Fruit fly (Drosophila melanogaster) whole organism, embryonic: Measurements from ENCODE around the gene CG6583.

Source experiments
- BEAF-32 ChIP-seq: fragments of 200-800 bp; sonication (Bioruptor generic); optimal IDR thresholded peaks from 3 replicates; lab custom pipeline; 2017; ENCODE audit warnings: missing biosample characterization, missing genetic modification characterization, mild to moderate bottlenecking, moderate library complexity, missing genetic modification reagents
- CG11504 ChIP-seq: fragments of 200-800 bp; sonication (Bioruptor generic); optimal IDR thresholded peaks from 3 replicates; lab custom pipeline; 2019; ENCODE audit warnings: missing biosample characterization, mild to moderate bottlenecking, missing genetic modification characterization, moderate library complexity
- CG13296 ChIP-seq: fragments of 200-800 bp; sonication (Bioruptor generic); optimal IDR thresholded peaks from 3 replicates; lab custom pipeline; 2018; ENCODE audit warnings: missing biosample characterization, mild to moderate bottlenecking, missing genetic modification characterization
- CG15269 ChIP-seq: fragments of 200-800 bp; sonication (Bioruptor generic); optimal IDR thresholded peaks from 2 replicates; lab custom pipeline; 2018; ENCODE audit warnings: missing biosample characterization, mild to moderate bottlenecking, missing genetic modification characterization, moderate library complexity
- CG18619 ChIP-seq: fragments of 200-800 bp; sonication (Bioruptor generic); optimal IDR thresholded peaks from 3 replicates; lab custom pipeline; 2017; ENCODE audit warnings: missing biosample characterization, mild to moderate bottlenecking, missing genetic modification characterization
- CG31224 ChIP-seq: fragments of 200-800 bp; sonication (Bioruptor generic); IDR thresholded peaks from 2 replicates; pipeline ENCODE4 v1.3.6; 2022; ENCODE audit warnings: missing biosample characterization, missing genetic modification characterization
- CG34224 ChIP-seq: fragments of 200-800 bp; sonication (Bioruptor generic); IDR thresholded peaks from 3 replicates; pipeline ENCODE4 v1.3.6; 2022; ENCODE audit warnings: missing biosample characterization, missing genetic modification characterization; ENCODE audit not compliant: partially characterized antibody
- CG3995 ChIP-seq: fragments of 200-800 bp; sonication (Bioruptor generic); optimal IDR thresholded peaks from 3 replicates; lab custom pipeline; 2016; ENCODE audit warnings: missing biosample characterization, missing genetic modification characterization
- CG42726 ChIP-seq: fragments of 200-800 bp; sonication (Bioruptor generic); IDR thresholded peaks from 2 replicates; pipeline ENCODE4 v1.3.6; 2022; ENCODE audit warnings: missing biosample characterization, missing genetic modification characterization; ENCODE audit not compliant: partially characterized antibody
- CG5180 ChIP-seq: fragments of 200-800 bp; sonication (Bioruptor generic); optimal IDR thresholded peaks from 3 replicates; lab custom pipeline; 2017; ENCODE audit warnings: missing biosample characterization, missing genetic modification characterization, mild to moderate bottlenecking, moderate library complexity, missing genetic modification reagents
- CG8281 ChIP-seq: fragments of 200-800 bp; sonication (Bioruptor generic); optimal IDR thresholded peaks from 2 replicates; lab custom pipeline; 2018; ENCODE audit warnings: missing biosample characterization, mild to moderate bottlenecking, missing genetic modification characterization, moderate library complexity
- CG9437 ChIP-seq: fragments of 200-800 bp; sonication (Bioruptor generic); optimal IDR thresholded peaks from 2 replicates; lab custom pipeline; 2018; ENCODE audit warnings: missing biosample characterization, mild to moderate bottlenecking, missing genetic modification characterization
- CTCF ChIP-seq: fragments of 200-800 bp; sonication (Bioruptor generic); optimal IDR thresholded peaks from 2 replicates; lab custom pipeline; 2017; ENCODE audit warnings: missing biosample characterization, mild to moderate bottlenecking, missing genetic modification characterization, moderate library complexity
- Dbx ChIP-seq: fragments of 200-800 bp; sonication (Bioruptor generic); IDR thresholded peaks from 3 replicates; pipeline ENCODE4 v1.3.6; 2022; ENCODE audit warnings: missing biosample characterization, missing genetic modification characterization
- H15 ChIP-seq: fragments of 200-800 bp; sonication (Bioruptor generic); IDR thresholded peaks from 3 replicates; pipeline ENCODE4 v1.3.6; 2022; ENCODE audit warnings: missing biosample characterization, missing genetic modification characterization
- HHEX ChIP-seq: fragments of 200-800 bp; sonication (Bioruptor generic); optimal IDR thresholded peaks from 3 replicates; lab custom pipeline; 2017; ENCODE audit warnings: missing biosample characterization, mild to moderate bottlenecking, missing genetic modification characterization, missing genetic modification reagents
- HmgD ChIP-seq: fragments of 200-800 bp; sonication (Bioruptor generic); optimal IDR thresholded peaks from 3 replicates; lab custom pipeline; 2016; ENCODE audit warnings: missing biosample characterization, missing genetic modification characterization
- MESR4 ChIP-seq: fragments of 200-800 bp; sonication (Bioruptor generic); optimal IDR thresholded peaks from 2 replicates; lab custom pipeline; 2018; ENCODE audit warnings: missing biosample characterization, mild to moderate bottlenecking, missing genetic modification characterization, moderate library complexity
- Med ChIP-seq: fragments of 200-800 bp; sonication (Bioruptor generic); peaks from one replicate; lab custom pipeline; 2016; ENCODE audit warnings: missing biosample characterization, missing genetic modification characterization, mild to moderate bottlenecking, inconsistent platforms, moderate library complexity
- Opbp ChIP-seq: fragments of 200-800 bp; sonication (Bioruptor generic); IDR thresholded peaks from 3 replicates; pipeline ENCODE4 v1.3.6; 2022; ENCODE audit warnings: missing biosample characterization, missing genetic modification characterization; ENCODE audit not compliant: partially characterized antibody
- Trl ChIP-seq, 3 experiments: fragments of >200 bp in 2 of 3; fragments of 200-800 bp in 1 of 3; sonication (Bioruptor generic) in 1 of 3; optimal IDR thresholded peaks; 2 replicates in 1 of 3; 3 replicates in 2 of 3; lab custom pipeline; 2016 to 2017; ENCODE audit warnings: missing biosample characterization in 1 of 3, missing genetic modification characterization in 1 of 3
- abd-A ChIP-seq: fragments of 200-800 bp; sonication (Bioruptor generic); optimal IDR thresholded peaks from 3 replicates; lab custom pipeline; 2019; ENCODE audit warnings: missing biosample characterization, mild to moderate bottlenecking, missing genetic modification characterization, moderate library complexity
- cato ChIP-seq: fragments of 200-800 bp; sonication (Bioruptor generic); optimal IDR thresholded peaks from 2 replicates; lab custom pipeline; 2016; ENCODE audit warnings: missing biosample characterization, missing genetic modification characterization, borderline replicate concordance
- cwo ChIP-seq: fragments of 200-800 bp; sonication (Bioruptor generic); optimal IDR thresholded peaks from 3 replicates; lab custom pipeline; 2017; ENCODE audit warnings: missing biosample characterization, missing genetic modification characterization, mild to moderate bottlenecking, moderate library complexity, missing genetic modification reagents
- disco-r ChIP-seq: fragments of 200-800 bp; sonication (Bioruptor generic); optimal IDR thresholded peaks from 2 replicates; lab custom pipeline; 2016; ENCODE audit warnings: missing biosample characterization, missing genetic modification characterization
- dysf ChIP-seq: fragments of 200-800 bp; sonication (Bioruptor generic); IDR thresholded peaks from 3 replicates; pipeline ENCODE4 v1.3.6; 2022; ENCODE audit warnings: missing biosample characterization, missing genetic modification characterization
- ewg ChIP-seq: fragments of 200-800 bp; sonication (Bioruptor generic); optimal IDR thresholded peaks from 3 replicates; lab custom pipeline; 2017; ENCODE audit warnings: mild to moderate bottlenecking, missing biosample characterization, missing genetic modification reagents, missing genetic modification characterization
- fd102C ChIP-seq: fragments of 200-800 bp; sonication (Bioruptor generic); optimal IDR thresholded peaks from 2 replicates; lab custom pipeline; 2018; ENCODE audit warnings: missing biosample characterization, mild to moderate bottlenecking, missing genetic modification characterization, moderate library complexity
- fd3F ChIP-seq: fragments of 200-800 bp; sonication (Bioruptor generic); optimal IDR thresholded peaks from 2 replicates; lab custom pipeline; 2018; ENCODE audit warnings: missing biosample characterization, mild to moderate bottlenecking, missing genetic modification characterization, moderate library complexity
- gcm ChIP-seq: fragments of 200-800 bp; sonication (Bioruptor generic); optimal IDR thresholded peaks from 2 replicates; lab custom pipeline; 2019; ENCODE audit warnings: missing biosample characterization, mild to moderate bottlenecking, missing genetic modification characterization, moderate library complexity
- klu ChIP-seq: fragments of 200-800 bp; sonication (Bioruptor generic); IDR thresholded peaks from 2 replicates; pipeline ENCODE4 v1.3.6; 2022; ENCODE audit warnings: missing biosample characterization, missing genetic modification characterization
- knrl ChIP-seq: fragments of 200-800 bp; sonication (Bioruptor generic); IDR thresholded peaks from 3 replicates; pipeline ENCODE4 v1.3.6; 2022; ENCODE audit warnings: missing biosample characterization, missing genetic modification characterization; ENCODE audit not compliant: partially characterized antibody
- pita ChIP-seq: fragments of 200-800 bp; sonication (Bioruptor generic); optimal IDR thresholded peaks from 2 replicates; lab custom pipeline; 2017; ENCODE audit warnings: missing biosample characterization, mild to moderate bottlenecking, missing genetic modification characterization
- sens ChIP-seq: fragments of 200-800 bp; sonication (Bioruptor generic); peaks from one replicate; lab custom pipeline; 2016; ENCODE audit warnings: missing biosample characterization, missing genetic modification characterization
- shn ChIP-seq: fragments of 200-800 bp; sonication (Bioruptor generic); optimal IDR thresholded peaks from 3 replicates; lab custom pipeline; 2016; ENCODE audit warnings: missing biosample characterization, missing genetic modification characterization
- slp2 ChIP-seq: fragments of 200-800 bp; sonication (Bioruptor generic); optimal IDR thresholded peaks from 2 replicates; lab custom pipeline; 2016; ENCODE audit warnings: missing biosample characterization, missing genetic modification characterization
- sqz ChIP-seq: fragments of 200-800 bp; sonication (Bioruptor generic); optimal IDR thresholded peaks from 3 replicates; lab custom pipeline; 2018; ENCODE audit warnings: missing biosample characterization, mild to moderate bottlenecking, missing genetic modification characterization
- sr ChIP-seq: fragments of 200-800 bp; sonication (Bioruptor generic); IDR thresholded peaks from 3 replicates; pipeline ENCODE4 v1.3.6; 2022; ENCODE audit warnings: missing biosample characterization, missing genetic modification characterization
- stwl ChIP-seq: fragments of 200-800 bp; sonication (Bioruptor generic); optimal IDR thresholded peaks from 3 replicates; lab custom pipeline; 2018; ENCODE audit warnings: missing biosample characterization, mild to moderate bottlenecking, missing genetic modification characterization, moderate library complexity

CG6583 gene

dm6 chr2L:12137708-12138107 lies 34.7 kb downstream of the CG6583 start, which contains the start of gene Gr33a:
Gene Gr33a (plus strand): TSS chr2L:12138008.
- TF ChIP-seq CG15269 (no peak), slp2 (no peak), disco-r (no peak), gcm (GFP tag; lab: Kevin White, UChicago) (no peak), Dbx (GFP tag; lab: Robert Waterston, UW) (no peak), Med (no peak), shn (GFP tag; lab: Kevin White, UChicago) (no peak), CG31224 (GFP tag; lab: Robert Waterston, UW) (no peak), MESR4 (no peak), knrl (GFP tag; lab: Robert Waterston, UW) (no peak)
- TF ChIP-seq, all 482 proteins: peak for 0

- TF ChIP-seq H15 (GFP tag; lab: Robert Waterston, UW) (no peak), CG42726 (GFP tag; lab: Robert Waterston, UW) (no peak), sqz (GFP tag; lab: Kevin White, UChicago) (peak; percentile 13), BEAF-32 (no peak), Trl (optimal IDR thresholded peaks at IDR 0.05; lab: Kevin White, UChicago) (peak; percentile 73 to 84), Trl (GFP tag; optimal IDR thresholded peaks at IDR 0.05; lab: Kevin White, UChicago) (no peak)
Measured at dm6 chr2L:12134125-12134378, 38.3 kb downstream of the CG6583 start.

DNA sequence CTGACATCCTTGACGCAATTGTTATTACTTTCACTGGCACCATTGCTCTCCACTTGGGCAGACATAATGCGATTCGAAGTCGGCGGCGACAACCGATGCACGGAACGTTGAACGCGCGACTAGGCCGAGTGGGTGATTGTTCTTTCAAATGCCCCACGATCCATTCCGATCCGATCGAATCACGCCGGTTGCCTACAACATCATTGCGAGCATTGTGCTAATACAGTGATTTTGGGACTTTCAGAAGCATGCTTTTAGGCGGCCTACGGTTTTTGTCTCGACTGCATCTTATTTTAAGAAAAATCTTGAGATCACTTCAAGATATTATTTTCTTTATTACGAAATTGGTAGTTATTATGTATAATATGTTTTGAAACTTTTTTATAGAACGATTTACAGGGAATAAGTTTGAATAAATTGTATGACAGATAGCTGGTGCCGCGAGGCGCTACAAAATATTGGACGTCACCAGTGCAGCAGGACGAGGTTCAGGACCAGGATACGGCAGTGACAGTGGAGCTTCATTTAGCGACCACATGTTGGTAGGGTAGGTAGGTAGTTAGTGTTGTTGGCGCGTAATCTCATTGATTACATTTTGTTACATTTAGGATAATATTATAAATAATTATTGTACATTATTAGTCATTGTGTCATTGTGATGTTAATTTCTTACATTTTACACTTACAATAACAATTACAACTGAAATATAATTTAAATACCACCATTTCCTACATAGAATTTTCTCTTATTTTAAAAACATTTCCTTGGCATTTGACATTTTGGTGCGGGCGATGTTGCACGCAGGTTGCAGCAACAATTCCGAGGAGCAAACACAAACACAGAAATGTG lies 38.9 kb downstream of the CG6583 start, which contains the start of gene rho-6:
Gene rho-6, minus strand, starts transcription at position 137 of the 850 bp plus-strand sequence.
- TF ChIP-seq sr (GFP tag; lab: Robert Waterston, UW): no peak
- no peak for TF ChIP-seq klu (GFP tag; lab: Robert Waterston, UW)
- TF ChIP-seq CG3995 (GFP tag; lab: Kevin White, UChicago): peak; percentile 93
- no peak for TF ChIP-seq CG18619 (GFP tag; lab: Kevin White, UChicago)
- no peak for TF ChIP-seq cwo (GFP tag; lab: Kevin White, UChicago)
- peak; percentile 43 for TF ChIP-seq CG5180
- peak; percentile 41 for TF ChIP-seq CTCF (GFP tag; lab: Kevin White, UChicago)
- no peak for TF ChIP-seq abd-A (tag; lab: Kevin White, UChicago)
- no peak for TF ChIP-seq CG8281 (tag; lab: Kevin White, UChicago)
- TF ChIP-seq HHEX (GFP tag; lab: Kevin White, UChicago): no peak
- peak; percentile 70 for TF ChIP-seq sens (GFP tag; lab: Kevin White, UChicago)
- no peak for TF ChIP-seq CG34224
- no peak for TF ChIP-seq dysf
- peak; percentile 13 for TF ChIP-seq pita
- no peak for TF ChIP-seq fd102C
- no peak for TF ChIP-seq CG9437 (GFP tag; lab: Kevin White, UChicago)
- no peak for TF ChIP-seq CG13296
- no peak for TF ChIP-seq cato (GFP tag; lab: Kevin White, UChicago)
- peak; percentile 29 for TF ChIP-seq stwl (tag; lab: Kevin White, UChicago)
- no peak for TF ChIP-seq fd3F (GFP tag; lab: Kevin White, UChicago)
- TF ChIP-seq Opbp: no peak
- TF ChIP-seq HmgD (GFP tag; lab: Kevin White, UChicago): no peak
- TF ChIP-seq CG11504 (tag; lab: Kevin White, UChicago): peak; percentile 95
- TF ChIP-seq ewg (GFP tag; lab: Kevin White, UChicago): no peak
